Fruit fly (Drosophila melanogaster) whole organism, embryonic: ENCODE results near the gene Gcn5.
A peak's percentile ranks its signal among the peaks of the same experiment; 100 is the strongest.

Experiments used
- Atf3 ChIP-seq: fragments of 200-800 bp; sonication (Bioruptor generic); optimal IDR thresholded peaks from 3 replicates; lab custom pipeline; 2016; ENCODE audit warnings: missing biosample characterization, missing genetic modification characterization
- B-H1 ChIP-seq: fragments of 200-800 bp; sonication (Bioruptor generic); IDR thresholded peaks from 3 replicates; pipeline ENCODE4 v1.3.6; 2022; ENCODE audit warnings: missing biosample characterization, missing genetic modification characterization
- CG10654 ChIP-seq: fragments of 200-800 bp; sonication (Bioruptor generic); optimal IDR thresholded peaks from 2 replicates; lab custom pipeline; 2016; ENCODE audit warnings: missing biosample characterization, missing genetic modification characterization
- CG12942 ChIP-seq: fragments of 200-800 bp; sonication (Bioruptor generic); optimal IDR thresholded peaks from 3 replicates; lab custom pipeline; 2016; ENCODE audit warnings: missing biosample characterization, missing genetic modification characterization
- CG13894 ChIP-seq: fragments of 200-800 bp; sonication (Bioruptor generic); optimal IDR thresholded peaks from 3 replicates; lab custom pipeline; 2018; ENCODE audit warnings: missing biosample characterization, mild to moderate bottlenecking, missing genetic modification characterization, moderate library complexity
- CG14050 ChIP-seq: fragments of 200-800 bp; sonication (Bioruptor generic); IDR thresholded peaks from 3 replicates; pipeline ENCODE4 v1.3.6; 2022; ENCODE audit warnings: missing biosample characterization, missing genetic modification characterization
- CG16813 ChIP-seq: fragments of 200-800 bp; sonication (Bioruptor generic); IDR thresholded peaks from 3 replicates; pipeline ENCODE4 v1.3.6; 2022; ENCODE audit warnings: missing biosample characterization, missing genetic modification characterization; ENCODE audit not compliant: partially characterized antibody
- CG18599 ChIP-seq: fragments of 200-800 bp; sonication (Bioruptor generic); optimal IDR thresholded peaks from 3 replicates; lab custom pipeline; 2017; ENCODE audit warnings: missing biosample characterization, missing genetic modification characterization, mild to moderate bottlenecking, moderate library complexity, missing genetic modification reagents
- CG2199 ChIP-seq: fragments of 200-800 bp; sonication (Bioruptor generic); IDR thresholded peaks from 3 replicates; pipeline ENCODE4 v1.3.6; 2022; ENCODE audit warnings: missing biosample characterization, missing genetic modification characterization
- CG2875 ChIP-seq: fragments of 200-800 bp; sonication (Bioruptor generic); optimal IDR thresholded peaks from 2 replicates; lab custom pipeline; 2017; ENCODE audit warnings: missing biosample characterization, mild to moderate bottlenecking, missing genetic modification characterization, missing genetic modification reagents
- CG30431 ChIP-seq: fragments of 200-800 bp; sonication (Bioruptor generic); optimal IDR thresholded peaks from 2 replicates; lab custom pipeline; 2017; ENCODE audit warnings: missing biosample characterization, missing genetic modification characterization
- CG3163 ChIP-seq: fragments of 200-800 bp; sonication (Bioruptor generic); optimal IDR thresholded peaks from 3 replicates; lab custom pipeline; 2016; ENCODE audit warnings: missing biosample characterization, missing genetic modification characterization
- CG32767 ChIP-seq: fragments of 200-800 bp; sonication (Bioruptor generic); IDR thresholded peaks from 2 replicates; pipeline ENCODE4 v1.3.6; 2022; ENCODE audit warnings: missing biosample characterization, missing genetic modification characterization
- CG34376 ChIP-seq: fragments of 200-800 bp; sonication (Bioruptor generic); optimal IDR thresholded peaks from 2 replicates; lab custom pipeline; 2018; ENCODE audit warnings: missing biosample characterization, mild to moderate bottlenecking, missing genetic modification characterization
- CG3726 ChIP-seq: fragments of 200-800 bp; sonication (Bioruptor generic); IDR thresholded peaks from 3 replicates; pipeline ENCODE4, ENCODE4 v1.3.6; 2022; ENCODE audit warnings: missing biosample characterization, missing genetic modification characterization
- CG4282 ChIP-seq: fragments of 200-800 bp; sonication (Bioruptor generic); optimal IDR thresholded peaks from 2 replicates; lab custom pipeline; 2016; ENCODE audit warnings: missing biosample characterization, missing genetic modification characterization
- CG4328 ChIP-seq: fragments of 200-800 bp; sonication (Bioruptor generic); optimal IDR thresholded peaks from 3 replicates; lab custom pipeline; 2017; ENCODE audit warnings: missing biosample characterization, missing genetic modification reagents, missing genetic modification characterization
- CG4404 ChIP-seq: fragments of 200-800 bp; sonication (Bioruptor generic); IDR thresholded peaks from 2 replicates; pipeline ENCODE4 v1.3.6; 2022; ENCODE audit warnings: missing biosample characterization, missing genetic modification characterization
- CG6175 ChIP-seq: fragments of 200-800 bp; sonication (Bioruptor generic); IDR thresholded peaks from 3 replicates; pipeline ENCODE4 v1.3.6; 2022; ENCODE audit warnings: missing biosample characterization, missing genetic modification characterization
- CG7372 ChIP-seq: fragments of 200-800 bp; sonication (Bioruptor generic); IDR thresholded peaks from 2 replicates; pipeline ENCODE4 v1.3.6; 2022; ENCODE audit warnings: missing biosample characterization, missing genetic modification characterization
- CG7556 ChIP-seq: fragments of 200-800 bp; sonication (Bioruptor generic); optimal IDR thresholded peaks from 2 replicates; lab custom pipeline; 2017; ENCODE audit warnings: missing biosample characterization, mild to moderate bottlenecking, missing genetic modification characterization
- CG9932 ChIP-seq: fragments of 200-800 bp; sonication (Bioruptor generic); IDR thresholded peaks from 2 replicates; pipeline ENCODE4 v1.3.6; 2022; ENCODE audit warnings: missing biosample characterization, missing genetic modification characterization
- CTCF ChIP-seq: fragments of 200-800 bp; sonication (Bioruptor generic); optimal IDR thresholded peaks from 2 replicates; lab custom pipeline; 2017; ENCODE audit warnings: missing biosample characterization, mild to moderate bottlenecking, missing genetic modification characterization, moderate library complexity
- Camta ChIP-seq: fragments of 200-800 bp; sonication (Bioruptor generic); optimal IDR thresholded peaks from 2 replicates; lab custom pipeline; 2016; ENCODE audit warnings: missing biosample characterization, missing genetic modification characterization
- Dek ChIP-seq: fragments of 200-800 bp; sonication (Bioruptor generic); optimal IDR thresholded peaks from 3 replicates; lab custom pipeline; 2019; ENCODE audit warnings: missing biosample characterization, mild to moderate bottlenecking, missing genetic modification characterization, moderate library complexity
- Drgx ChIP-seq: fragments of 200-800 bp; sonication (Bioruptor generic); IDR thresholded peaks from 2 replicates; pipeline ENCODE4 v1.3.6; 2022; ENCODE audit warnings: missing biosample characterization, missing genetic modification characterization
- Elba2 ChIP-seq: fragments of 200-800 bp; sonication (Bioruptor generic); optimal IDR thresholded peaks from 3 replicates; lab custom pipeline; 2016; ENCODE audit warnings: missing biosample characterization, missing genetic modification characterization
- HLH54F ChIP-seq: fragments of 200-800 bp; sonication (Bioruptor generic); optimal IDR thresholded peaks from 3 replicates; lab custom pipeline; 2016; ENCODE audit warnings: missing biosample characterization, missing genetic modification characterization
- Med ChIP-seq: fragments of 200-800 bp; sonication (Bioruptor generic); peaks from one replicate; lab custom pipeline; 2016; ENCODE audit warnings: missing biosample characterization, missing genetic modification characterization, mild to moderate bottlenecking, inconsistent platforms, moderate library complexity
- Neu2 ChIP-seq: fragments of 200-800 bp; sonication (Bioruptor generic); optimal IDR thresholded peaks from 3 replicates; lab custom pipeline; 2016; ENCODE audit warnings: missing biosample characterization, missing genetic modification characterization, borderline replicate concordance
- Pdp1 ChIP-seq, 2 experiments: fragments of 200-800 bp; sonication (Bioruptor generic); optimal IDR thresholded peaks; 3 replicates each; lab custom pipeline; 2016; ENCODE audit warnings: missing biosample characterization in 2 of 2, missing genetic modification characterization in 2 of 2, mild to moderate bottlenecking in 1 of 2, moderate library complexity in 1 of 2
- Spps ChIP-seq: fragments of 200-800 bp; sonication (Bioruptor generic); optimal IDR thresholded peaks from 2 replicates; lab custom pipeline; 2018; ENCODE audit warnings: missing biosample characterization, mild to moderate bottlenecking, missing genetic modification characterization
- abd-A ChIP-seq: fragments of 200-800 bp; sonication (Bioruptor generic); optimal IDR thresholded peaks from 3 replicates; lab custom pipeline; 2019; ENCODE audit warnings: missing biosample characterization, mild to moderate bottlenecking, missing genetic modification characterization, moderate library complexity
- cwo ChIP-seq: fragments of 200-800 bp; sonication (Bioruptor generic); optimal IDR thresholded peaks from 3 replicates; lab custom pipeline; 2017; ENCODE audit warnings: missing biosample characterization, missing genetic modification characterization, mild to moderate bottlenecking, moderate library complexity, missing genetic modification reagents
- ems ChIP-seq: fragments of 200-800 bp; sonication (Bioruptor generic); optimal IDR thresholded peaks from 3 replicates; lab custom pipeline; 2016; ENCODE audit warnings: missing biosample characterization, missing genetic modification characterization
- fd64A ChIP-seq: fragments of 200-800 bp; sonication (Bioruptor generic); optimal IDR thresholded peaks from 3 replicates; lab custom pipeline; 2018; ENCODE audit warnings: missing biosample characterization, mild to moderate bottlenecking, missing genetic modification characterization
- gcm2 ChIP-seq: fragments of 200-800 bp; sonication (Bioruptor generic); optimal IDR thresholded peaks from 2 replicates; lab custom pipeline; 2016; ENCODE audit warnings: missing biosample characterization, missing genetic modification characterization
- gfzf ChIP-seq: fragments of 200-800 bp; sonication (Bioruptor generic); optimal IDR thresholded peaks from 2 replicates; lab custom pipeline; 2016; ENCODE audit warnings: missing biosample characterization, mild to moderate bottlenecking, missing genetic modification characterization, moderate library complexity
- grn ChIP-seq: fragments of 200-800 bp; sonication (Bioruptor generic); optimal IDR thresholded peaks from 3 replicates; lab custom pipeline; 2017; ENCODE audit warnings: missing biosample characterization, missing genetic modification characterization
- lov ChIP-seq, 2 experiments: fragments of 200-800 bp in 1 of 2; fragments of >200 bp in 1 of 2; sonication (Bioruptor generic) in 1 of 2; IDR thresholded peaks in 1 of 2; optimal IDR thresholded peaks in 1 of 2; 2 replicates in 1 of 2; 3 replicates in 1 of 2; pipeline versions ENCODE4 v1.3.6 to Lab custom; 2017 to 2022; ENCODE audit warnings: missing biosample characterization in 1 of 2, missing genetic modification characterization in 1 of 2
- nerfin-1 ChIP-seq: fragments of 200-800 bp; sonication (Bioruptor generic); optimal IDR thresholded peaks from 3 replicates; lab custom pipeline; 2019; ENCODE audit warnings: missing biosample characterization, mild to moderate bottlenecking, missing genetic modification characterization, moderate library complexity
- pita ChIP-seq: fragments of 200-800 bp; sonication (Bioruptor generic); optimal IDR thresholded peaks from 2 replicates; lab custom pipeline; 2017; ENCODE audit warnings: missing biosample characterization, mild to moderate bottlenecking, missing genetic modification characterization
- pnt ChIP-seq: fragments of 200-800 bp; sonication (Bioruptor generic); optimal IDR thresholded peaks from 3 replicates; lab custom pipeline; 2016; ENCODE audit warnings: missing biosample characterization, missing genetic modification characterization
- tap ChIP-seq: fragments of 200-800 bp; optimal IDR thresholded peaks from 3 replicates; lab custom pipeline; 2019; ENCODE audit warnings: missing biosample characterization, mild to moderate bottlenecking, missing genetic modification characterization, moderate library complexity
- tgo ChIP-seq: fragments of 200-800 bp; sonication (Bioruptor generic); IDR thresholded peaks from 3 replicates; pipeline ENCODE4 v1.3.6; 2022; ENCODE audit warnings: missing biosample characterization, missing genetic modification characterization
- tll ChIP-seq, 2 experiments: fragments of 200-800 bp in 1 of 2; fragments of >200 bp in 1 of 2; sonication (Bioruptor generic) in 1 of 2; optimal IDR thresholded peaks; 2 replicates each; lab custom pipeline; 2017 to 2019; ENCODE audit warnings: missing biosample characterization in 2 of 2, missing genetic modification characterization in 2 of 2, mild to moderate bottlenecking in 1 of 2, moderate library complexity in 1 of 2
- tx ChIP-seq: fragments of 200-800 bp; sonication (Bioruptor generic); optimal IDR thresholded peaks from 2 replicates; lab custom pipeline; 2016; ENCODE audit warnings: missing biosample characterization, missing genetic modification characterization
- unc-4 ChIP-seq: fragments of 200-800 bp; sonication (Bioruptor generic); IDR thresholded peaks from 2 replicates; pipeline ENCODE4 v1.3.6; 2022; ENCODE audit warnings: missing biosample characterization, missing genetic modification characterization; ENCODE audit not compliant: partially characterized antibody
- unpg ChIP-seq: fragments of 200-800 bp; sonication (Bioruptor generic); optimal IDR thresholded peaks from 3 replicates; lab custom pipeline; 2018; ENCODE audit warnings: missing biosample characterization, mild to moderate bottlenecking, missing genetic modification characterization, moderate library complexity

Gcn5 gene

dm6 chr3L:12503865-12504650 lies 19.8 kb downstream of the Gcn5 start, which contains the start of the genes CG10646 and vih (continued):
- no peak for TF ChIP-seq Drgx (GFP tag; lab: Robert Waterston, UW)
- TF ChIP-seq HLH54F (GFP tag; lab: Kevin White, UChicago): peak; percentile 30
- no peak for TF ChIP-seq tgo (GFP tag; lab: Robert Waterston, UW)
- peak; percentile 61; the same call in 1 of the 2 replicates for TF ChIP-seq CG32767 (GFP tag; lab: Robert Waterston, UW)
- no peak for TF ChIP-seq CG30431 (GFP tag; lab: Kevin White, UChicago)
- TF ChIP-seq unpg: peak; percentile 20
- peak; percentile 79 for TF ChIP-seq CG10654 (GFP tag; lab: Kevin White, UChicago)
- no peak for TF ChIP-seq tll (GFP tag; optimal IDR thresholded peaks at IDR 0.05; lab: Kevin White, UChicago)
- TF ChIP-seq CG12942 (GFP tag; lab: Kevin White, UChicago): peak; percentile 7
- peak; percentile 51 for TF ChIP-seq CG4328 (GFP tag; lab: Kevin White, UChicago)
- TF ChIP-seq CG2199 (GFP tag; lab: Robert Waterston, UW): no peak
- TF ChIP-seq Camta (GFP tag; lab: Kevin White, UChicago): peak; percentile 29
- TF ChIP-seq nerfin-1 (tag; lab: Kevin White, UChicago): peak; percentile 21
- TF ChIP-seq pita: no peak
- no peak for TF ChIP-seq Neu2 (GFP tag; lab: Kevin White, UChicago)
- peak; percentile 18 for TF ChIP-seq CG13894 (tag; lab: Kevin White, UChicago)
- peak; percentile 50 for TF ChIP-seq CG18599 (GFP tag; lab: Kevin White, UChicago)
- 0 out of 2 replicates have a peak, but pooled peaks have one; percentile 46 for TF ChIP-seq CG9932 (GFP tag; lab: Robert Waterston, UW)
- peak; percentile 40 for TF ChIP-seq CG7556 (GFP tag; lab: Kevin White, UChicago)
- peak; percentile 5 for TF ChIP-seq CG34376 (GFP tag; lab: Kevin White, UChicago)
- no peak for TF ChIP-seq CG7372 (GFP tag; lab: Robert Waterston, UW)
- no peak for TF ChIP-seq B-H1
- peak; percentile 10 for TF ChIP-seq CTCF (GFP tag; lab: Kevin White, UChicago)
- TF ChIP-seq grn (GFP tag; lab: Kevin White, UChicago): no peak
- peak; percentile 23 for TF ChIP-seq cwo
- no peak for TF ChIP-seq unc-4 (GFP tag; lab: Robert Waterston, UW)
- TF ChIP-seq CG3163 (GFP tag; lab: Kevin White, UChicago): no peak
- TF ChIP-seq Spps (tag; lab: Kevin White, UChicago): peak; percentile 7
- TF ChIP-seq CG2875 (GFP tag; lab: Kevin White, UChicago): no peak
- no peak for TF ChIP-seq fd64A (GFP tag; lab: Kevin White, UChicago)
- no peak for TF ChIP-seq CG6175 (GFP tag; lab: Robert Waterston, UW)
- peak; percentile 71 for TF ChIP-seq gfzf (GFP tag; lab: Kevin White, UChicago)
- no peak for TF ChIP-seq gcm2 (GFP tag; lab: Kevin White, UChicago)
- TF ChIP-seq tx (GFP tag; lab: Kevin White, UChicago): no peak
- no peak for TF ChIP-seq Atf3
- TF ChIP-seq abd-A (tag; lab: Kevin White, UChicago): no peak
- no peak for TF ChIP-seq lov (optimal IDR thresholded peaks at IDR 0.05; lab: Kevin White, UChicago)
- TF ChIP-seq lov (GFP tag; IDR thresholded peaks at IDR 0.05; lab: Robert Waterston, UW): 0 out of 3 replicates have a peak, but pooled peaks have one; percentile 26
- no peak for TF ChIP-seq CG3726 (GFP tag; lab: Robert Waterston, UW)
- no peak for TF ChIP-seq pnt
- peak; percentile 5 for TF ChIP-seq ems (GFP tag; lab: Kevin White, UChicago)
- no peak for TF ChIP-seq CG4404
- no peak for TF ChIP-seq Elba2 (GFP tag; lab: Kevin White, UChicago)
- TF ChIP-seq Pdp1 (GFP tag; optimal IDR thresholded peaks at IDR 0.05; lab: Kevin White, UChicago): peak in 1 of 2 experiments; percentile 28
- no peak for TF ChIP-seq CG16813 (GFP tag; lab: Robert Waterston, UW)
- TF ChIP-seq Med: peak; percentile 53
- peak; percentile 56 for TF ChIP-seq Dek
- peak; percentile 4 for TF ChIP-seq tap
- no peak for TF ChIP-seq CG4282
- no peak for TF ChIP-seq CG14050
